Worm (Caenorhabditis elegans): ENCODE results near the gene duo-1.

The duo-1 gene

DNA sequence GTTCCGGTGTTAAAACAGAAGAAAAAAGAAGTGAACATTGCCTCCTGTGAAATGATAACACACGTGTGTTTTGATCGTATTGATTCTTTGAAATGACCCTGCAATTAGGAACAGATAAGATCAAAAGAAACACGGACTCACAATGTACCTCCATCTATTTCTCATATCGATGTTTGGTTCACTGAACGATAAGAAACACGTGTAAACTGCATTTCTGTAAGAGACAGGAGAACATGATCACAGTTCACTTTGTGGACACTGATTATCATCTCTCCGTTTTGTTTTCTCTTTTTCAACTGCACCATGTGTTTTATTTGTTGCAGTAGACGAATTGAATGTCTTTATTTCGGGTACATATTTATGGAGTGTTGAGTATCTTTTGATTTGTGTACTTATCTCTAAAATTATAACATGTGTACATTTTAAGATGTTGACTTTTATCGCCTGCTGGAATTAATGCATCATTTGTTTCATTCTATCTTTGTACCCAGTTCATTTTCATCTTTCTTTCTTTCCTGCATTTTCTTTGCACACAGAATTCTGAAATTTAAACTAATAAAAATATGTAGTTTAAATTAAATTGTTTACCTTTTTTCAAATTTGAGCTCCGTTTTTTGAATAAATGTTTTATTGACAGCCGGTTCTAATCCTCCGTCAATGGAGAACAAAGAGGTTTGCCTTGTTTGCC is 18.5 kb downstream of the duo-1 start, which contains the start of the genes H12C20.7 and nhr-68 (continued):
- peak; percentile 38 for TF ChIP-seq rbr-2 (tag; optimal IDR thresholded peaks at IDR 0.05)
- peak; percentile 42 for TF ChIP-seq nhr-76 (tag; optimal IDR thresholded peaks at IDR 0.05)
- peak; percentile 65 for TF ChIP-seq dpl-1 (GFP tag; optimal IDR thresholded peaks at IDR 0.05)
- TF ChIP-seq D1046.2 (GFP tag; IDR thresholded peaks at IDR 0.05) = peak; percentile 44; the same call in 1 of the 2 replicates
- peak; percentile 86 for TF ChIP-seq spr-1 (tag; optimal IDR thresholded peaks at IDR 0.05)
- peak; percentile 86 for TF ChIP-seq nhr-41 (GFP tag; IDR thresholded peaks at IDR 0.05)
- no peak for TF ChIP-seq ztf-11 (tag; optimal IDR thresholded peaks at IDR 0.05)
- TF ChIP-seq dve-1 (tag; optimal IDR thresholded peaks at IDR 0.05; ENCODE audit: insufficient read depth) = peak; percentile 99
- peak; percentile 97 for TF ChIP-seq php-3 (GFP tag; IDR thresholded peaks at IDR 0.05)
- no peak for TF ChIP-seq skn-1 (tag; optimal IDR thresholded peaks at IDR 0.05)
- TF ChIP-seq ztf-7 (tag; optimal IDR thresholded peaks at IDR 0.05) = peak; percentile 72
- TF ChIP-seq nhr-237 (tag; optimal IDR thresholded peaks at IDR 0.05) = no peak
- TF ChIP-seq nhr-77 (tag; optimal IDR thresholded peaks at IDR 0.05) = peak; percentile 88
- TF ChIP-seq duxl-1 (tag; optimal IDR thresholded peaks at IDR 0.05; ENCODE audit: poor library complexity) = peak; percentile 90
- TF ChIP-seq lin-38 (GFP tag; IDR thresholded peaks at IDR 0.05) = peak; percentile 62
- TF ChIP-seq nhr-48 (tag; optimal IDR thresholded peaks at IDR 0.05) = peak; percentile 99
- TF ChIP-seq tra-1 (GFP tag; IDR thresholded peaks at IDR 0.05) = peak; percentile 98
- TF ChIP-seq zfp-3 (GFP tag; conservative IDR thresholded peaks at IDR 0.05) = peak; percentile 86
- TF ChIP-seq ceh-20 (GFP tag; IDR thresholded peaks at IDR 0.05) = peak; percentile 94
- TF ChIP-seq ctbp-1 (GFP tag; IDR thresholded peaks at IDR 0.05) = peak; percentile 70
- TF ChIP-seq mdt-29 (GFP tag; IDR thresholded peaks at IDR 0.05) = peak; percentile 90
- peak; percentile 99 for TF ChIP-seq aha-1 (tag)
- TF ChIP-seq madf-5 (GFP tag; IDR thresholded peaks at IDR 0.05) = no peak
- TF ChIP-seq lsy-2 (tag; optimal IDR thresholded peaks at IDR 0.05) = peak in 1 of 2 experiments; percentile 93
- peak in 1 of 2 experiments; percentile 99 for TF ChIP-seq unc-62 (GFP tag; optimal IDR thresholded peaks at IDR 0.05 in 1 of 2)
- no peak for TF ChIP-seq unc-62 (tag; optimal IDR thresholded peaks at IDR 0.05)
- peak; percentile 99 for TF ChIP-seq hlh-11 (tag; optimal IDR thresholded peaks at IDR 0.05)
- 0 out of 2 replicates have a peak, but pooled peaks have one; percentile 26 for TF ChIP-seq dmd-8 (GFP tag; IDR thresholded peaks at IDR 0.05)
- peak; percentile 37 for TF ChIP-seq jun-1 (tag; optimal IDR thresholded peaks at IDR 0.05)
- TF ChIP-seq Y75B8A.6 (GFP tag; IDR thresholded peaks at IDR 0.05) = 0 out of 2 replicates have a peak, but pooled peaks have one; percentile 42
- no peak for TF ChIP-seq lim-7 (GFP tag; IDR thresholded peaks at IDR 0.05)
- no peak for TF ChIP-seq egl-43 (GFP tag; IDR thresholded peaks at IDR 0.05)
- TF ChIP-seq F37D6.2 (tag; optimal IDR thresholded peaks at IDR 0.05) = no peak

DNA sequence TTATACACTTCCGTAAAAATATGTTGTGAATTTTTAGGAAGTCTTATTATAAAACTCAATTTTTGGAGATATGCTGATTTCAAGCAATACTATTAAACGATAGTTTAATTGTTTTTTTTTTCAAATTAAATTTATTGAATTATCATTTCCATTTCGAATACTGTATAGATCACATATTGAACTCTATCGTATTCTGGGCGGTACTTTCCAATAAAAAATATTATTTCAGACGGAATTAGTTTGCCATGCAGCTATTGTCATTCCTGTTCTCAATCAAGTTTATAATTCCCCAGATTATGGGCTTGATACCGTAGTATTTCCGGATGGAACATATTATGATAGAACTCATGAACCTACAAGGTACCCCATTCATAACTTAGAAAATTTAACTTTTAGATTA is 20.1 kb downstream of the duo-1 start:
- TF ChIP-seq sdz-12 (GFP tag; optimal IDR thresholded peaks at IDR 0.05) = no peak
- peak; percentile 39 for TF ChIP-seq nhr-28 (tag; optimal IDR thresholded peaks at IDR 0.05)
- TF ChIP-seq nhr-102 (tag; optimal IDR thresholded peaks at IDR 0.05) = no peak
- TF ChIP-seq lsy-2 (tag; optimal IDR thresholded peaks at IDR 0.05) = peak in 1 of 2 experiments; percentile 72
- TF ChIP-seq nhr-77 (tag; optimal IDR thresholded peaks at IDR 0.05) = no peak
- TF ChIP-seq F37D6.2 (tag; optimal IDR thresholded peaks at IDR 0.05) = no peak
- peak; percentile 57 for TF ChIP-seq dmd-6 (GFP tag; IDR thresholded peaks at IDR 0.05)
- no peak for TF ChIP-seq set-16 (GFP tag; IDR thresholded peaks at IDR 0.05)
- no peak for TF ChIP-seq ZK337.2 (GFP tag; IDR thresholded peaks at IDR 0.05)
- no peak for TF ChIP-seq nhr-237 (tag; optimal IDR thresholded peaks at IDR 0.05)
- TF ChIP-seq daf-16 (GFP tag; optimal IDR thresholded peaks at IDR 0.05) = no peak
- TF ChIP-seq daf-16 (tag; optimal IDR thresholded peaks at IDR 0.05) = peak; percentile 52
- no peak for TF ChIP-seq R02D3.7 (tag; optimal IDR thresholded peaks at IDR 0.05)
- TF ChIP-seq mdl-1 (tag; optimal IDR thresholded peaks at IDR 0.05) = no peak
